Worm (Caenorhabditis elegans) whole organism, L1 larva: ENCODE data around the gene eea-1.
A peak's percentile ranks its signal among the peaks of the same experiment; 100 is the strongest.

ENCODE experiments used
- C16A3.4 ChIP-seq: fragments of 150-350 bp; optimal IDR thresholded peaks from 2 replicates; lab custom pipeline; 2014; ENCODE audit warnings: missing biosample characterization, missing genetic modification characterization
- Y116A8C.19 ChIP-seq: sonication (generic microtip); optimal IDR thresholded peaks from 2 replicates; lab custom pipeline; 2016; ENCODE audit warnings: missing compliant biosample characterization, missing genetic modification characterization, borderline replicate concordance
- blmp-1 ChIP-seq: fragments of 150-350 bp; optimal IDR thresholded peaks from 2 replicates; lab custom pipeline; 2014; ENCODE audit warnings: missing biosample characterization, missing genetic modification characterization
- ceh-82 ChIP-seq, 3 experiments: fragments of 150-350 bp in 1 of 3; sonication (generic microtip) in 2 of 3; optimal IDR thresholded peaks; 2 replicates each; lab custom pipeline; 2014 to 2017; ENCODE audit warnings: missing biosample characterization in 3 of 3, missing genetic modification characterization in 3 of 3
- ceh-88 ChIP-seq: fragments of 200-800 bp; sonication (Bioruptor generic); IDR thresholded peaks from 2 replicates; pipeline ENCODE4 v1.3.6; 2022; ENCODE audit warnings: missing genetic modification characterization, missing compliant biosample characterization
- ceh-90 ChIP-seq: sonication (generic microtip); optimal IDR thresholded peaks from 2 replicates; lab custom pipeline; 2016; ENCODE audit warnings: missing genetic modification characterization, missing compliant biosample characterization
- dsc-1 ChIP-seq: sonication (generic microtip); optimal IDR thresholded peaks from 2 replicates; lab custom pipeline; 2016; ENCODE audit warnings: mild to moderate bottlenecking, missing genetic modification characterization, missing compliant biosample characterization
- efl-1 ChIP-seq, 4 experiments: fragments of 150-350 bp; optimal IDR thresholded peaks in 3 of 4; peaks in 1 of 4; 1 replicate in 1 of 4; 2 replicates in 3 of 4; lab custom pipeline; 2014; ENCODE audit warnings: missing biosample characterization in 2 of 4, missing genetic modification characterization in 2 of 4, missing genetic modification reagents in 2 of 4
- egl-13 ChIP-seq: sonication (generic microtip); optimal IDR thresholded peaks from 2 replicates; lab custom pipeline; 2016; ENCODE audit warnings: missing genotype, missing genetic modification reagents, missing genetic modification characterization, missing compliant biosample characterization
- elt-2 ChIP-seq: sonication (generic microtip); optimal IDR thresholded peaks from 2 replicates; lab custom pipeline; 2016; ENCODE audit warnings: missing genetic modification characterization, mild to moderate bottlenecking, inconsistent platforms, missing compliant biosample characterization, missing genetic modification reagents
- elt-3 ChIP-seq, 6 experiments: fragments of 150-350 bp in 1 of 6; sonication (generic microtip); optimal IDR thresholded peaks; 2 replicates each; lab custom pipeline; 2017 to 2018; ENCODE audit warnings: missing biosample characterization in 6 of 6, missing genetic modification characterization in 6 of 6, inconsistent platforms in 1 of 6
- ets-5 ChIP-seq: fragments of 200-800 bp; sonication (Bioruptor generic); IDR thresholded peaks from 2 replicates; pipeline ENCODE4 v1.3.6; 2022; ENCODE audit warnings: missing genetic modification characterization, missing compliant biosample characterization
- fkh-8 ChIP-seq: sonication (generic microtip); optimal IDR thresholded peaks from 2 replicates; lab custom pipeline; 2016; ENCODE audit warnings: mild to moderate bottlenecking, missing genetic modification characterization, missing compliant biosample characterization
- grh-1 ChIP-seq: fragments of 200-800 bp; sonication (Bioruptor generic); IDR thresholded peaks from 2 replicates; pipeline ENCODE4 v1.3.6; 2022; ENCODE audit warnings: missing genetic modification reagents, missing genetic modification characterization, missing compliant biosample characterization
- hlh-4 ChIP-seq: sonication (generic microtip); optimal IDR thresholded peaks from 2 replicates; lab custom pipeline; 2016; ENCODE audit warnings: mild to moderate bottlenecking, missing genetic modification characterization, missing compliant biosample characterization
- irx-1 ChIP-seq: sonication (generic microtip); optimal IDR thresholded peaks from 2 replicates; lab custom pipeline; 2016; ENCODE audit warnings: missing genetic modification characterization, missing compliant biosample characterization
- isw-1 ChIP-seq: fragments of 200-800 bp; sonication (Bioruptor generic); IDR thresholded peaks from 2 replicates; pipeline ENCODE4 v1.3.6; 2022; ENCODE audit warnings: missing genetic modification characterization, missing compliant biosample characterization
- lin-13 ChIP-seq: fragments of 150-350 bp; optimal IDR thresholded peaks from 2 replicates; lab custom pipeline; 2014; ENCODE audit warnings: missing biosample characterization, missing genetic modification reagents, missing genetic modification characterization
- lin-14 ChIP-seq: fragments of 200-800 bp; sonication (Bioruptor generic); optimal IDR thresholded peaks from 2 replicates; lab custom pipeline; 2018; ENCODE audit warnings: mild to moderate bottlenecking, missing genetic modification characterization, moderate library complexity, missing compliant biosample characterization
- lin-35 ChIP-seq, 2 experiments: fragments of 150-350 bp; optimal IDR thresholded peaks; 2 replicates each; lab custom pipeline; 2014; ENCODE audit warnings: missing biosample characterization in 2 of 2, missing genetic modification characterization in 2 of 2, missing genetic modification reagents in 2 of 2
- lsy-2 ChIP-seq, 2 experiments: fragments of 150-350 bp; optimal IDR thresholded peaks; 2 replicates each; lab custom pipeline; 2014; ENCODE audit warnings: missing biosample characterization in 2 of 2, missing genetic modification characterization in 2 of 2
- mab-9 ChIP-seq: fragments of 200-800 bp; sonication (Bioruptor generic); IDR thresholded peaks from 2 replicates; pipeline ENCODE4 v1.3.6; 2022; ENCODE audit warnings: missing genetic modification reagents, missing genetic modification characterization, missing compliant biosample characterization
- nhr-19 ChIP-seq: fragments of 200-800 bp; sonication (Bioruptor generic); conservative IDR thresholded peaks from 2 replicates; pipeline ENCODE4 v1.3.6; 2022; ENCODE audit warnings: missing genetic modification characterization, missing compliant biosample characterization
- nhr-20 ChIP-seq: sonication (generic microtip); optimal IDR thresholded peaks from 2 replicates; lab custom pipeline; 2016; ENCODE audit warnings: mild to moderate bottlenecking, missing genetic modification characterization, missing compliant biosample characterization
- nhr-71 ChIP-seq: sonication (generic microtip); optimal IDR thresholded peaks from 2 replicates; lab custom pipeline; 2016; ENCODE audit warnings: mild to moderate bottlenecking, missing genetic modification characterization, moderate library complexity, missing compliant biosample characterization
- nhr-85 ChIP-seq: sonication (generic microtip); peaks from one replicate; lab custom pipeline; 2016; ENCODE audit warnings: missing genetic modification characterization, inconsistent platforms, missing compliant biosample characterization
- nhr-90 ChIP-seq: sonication (generic microtip); optimal IDR thresholded peaks from 2 replicates; lab custom pipeline; 2016; ENCODE audit warnings: mild to moderate bottlenecking, missing genetic modification characterization, missing compliant biosample characterization; ENCODE audit not compliant: poor library complexity
- pax-3 ChIP-seq: fragments of 200-800 bp; sonication (Bioruptor generic); optimal IDR thresholded peaks from 2 replicates; lab custom pipeline; 2018; ENCODE audit warnings: mild to moderate bottlenecking, missing genetic modification characterization, moderate library complexity, missing compliant biosample characterization
- skn-1 ChIP-seq: fragments of 150-350 bp; optimal IDR thresholded peaks from 2 replicates; lab custom pipeline; 2014; ENCODE audit warnings: missing biosample characterization, missing genetic modification characterization
- sox-4 ChIP-seq: sonication (generic microtip); optimal IDR thresholded peaks from 2 replicates; lab custom pipeline; 2016; ENCODE audit warnings: missing genetic modification characterization, missing compliant biosample characterization
- swsn-7 ChIP-seq: sonication (generic microtip); optimal IDR thresholded peaks from 2 replicates; lab custom pipeline; 2016; ENCODE audit warnings: missing genetic modification characterization, missing compliant biosample characterization
- tlp-1 ChIP-seq: fragments of 150-350 bp; optimal IDR thresholded peaks from 2 replicates; lab custom pipeline; 2014; ENCODE audit warnings: missing biosample characterization, missing genetic modification characterization
- unc-130 ChIP-seq: fragments of 150-350 bp; optimal IDR thresholded peaks from 2 replicates; lab custom pipeline; 2017; ENCODE audit warnings: missing biosample characterization, missing genetic modification characterization, inconsistent platforms
- unc-62 ChIP-seq: fragments of 150-350 bp; optimal IDR thresholded peaks from 2 replicates; lab custom pipeline; 2014; ENCODE audit warnings: missing biosample characterization, missing genetic modification reagents, missing genetic modification characterization
- xbp-1 ChIP-seq: sonication (generic microtip); optimal IDR thresholded peaks from 2 replicates; lab custom pipeline; 2016; ENCODE audit warnings: missing genetic modification characterization, missing compliant biosample characterization

Gene eea-1

DNA sequence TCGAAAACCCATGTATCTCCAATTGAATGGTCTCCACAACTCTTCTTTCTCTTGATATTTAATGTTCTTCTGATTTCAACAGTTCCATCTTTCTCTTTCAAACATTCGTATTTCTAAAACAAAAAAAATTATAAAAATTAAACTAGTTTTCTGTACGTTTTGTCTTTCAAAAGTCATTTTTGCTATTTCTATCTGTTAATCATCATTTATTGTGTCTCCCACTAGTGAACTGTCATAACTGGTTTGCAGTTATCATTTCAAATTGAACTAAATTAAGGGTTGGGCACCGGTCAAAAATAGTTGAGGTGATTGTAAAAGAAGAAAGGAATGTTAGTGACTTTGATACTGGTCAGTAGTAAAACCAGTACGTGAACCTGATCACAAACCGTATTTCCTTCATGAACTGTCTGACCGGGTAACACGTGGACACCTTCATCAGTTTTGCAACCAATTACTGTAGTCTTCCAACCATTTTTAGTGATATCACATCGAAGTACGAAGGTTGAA is 8.8 kb downstream of the eea-1 start:
- no peak for TF ChIP-seq ceh-82 (tag; optimal IDR thresholded peaks at IDR 0.05; lab: Kevin White, UChicago)
- peak; percentile 61; the same call in 1 of the 2 replicates for TF ChIP-seq grh-1 (GFP tag; lab: Robert Waterston, UW)
- peak in 1 of 6 experiments; percentile 63 for TF ChIP-seq elt-3 (tag; optimal IDR thresholded peaks at IDR 0.05; lab: Kevin White, UChicago)
- TF ChIP-seq nhr-71 (tag; lab: Kevin White, UChicago), result peak; percentile 4
- TF ChIP-seq blmp-1 (tag; lab: Kevin White, UChicago), result peak; percentile 34
- TF ChIP-seq lin-13 (GFP tag; lab: Kevin White, UChicago), result no peak
- peak; percentile 37 for TF ChIP-seq lin-14 (GFP tag; lab: Kevin White, UChicago)
- no peak for TF ChIP-seq xbp-1 (tag; lab: Kevin White, UChicago)
- TF ChIP-seq nhr-85 (tag; lab: Kevin White, UChicago), result peak; percentile 85
- TF ChIP-seq nhr-19, result 0 out of 2 replicates have a peak, but pooled peaks have one; percentile 14
- peak in 1 of 2 experiments; percentile 30 for TF ChIP-seq lsy-2 (tag; optimal IDR thresholded peaks at IDR 0.05; lab: Kevin White, UChicago)
- no peak for TF ChIP-seq efl-1 (optimal IDR thresholded peaks at IDR 0.05; lab: Kevin White, UChicago)
- TF ChIP-seq efl-1 (GFP tag; optimal IDR thresholded peaks at IDR 0.05 in 1 of 2; lab: Kevin White, UChicago), result peak in 1 of 2 experiments; percentile 3
- peak; percentile 40 for TF ChIP-seq nhr-20 (tag; lab: Kevin White, UChicago)
- peak; percentile 31 for TF ChIP-seq unc-130

DNA sequence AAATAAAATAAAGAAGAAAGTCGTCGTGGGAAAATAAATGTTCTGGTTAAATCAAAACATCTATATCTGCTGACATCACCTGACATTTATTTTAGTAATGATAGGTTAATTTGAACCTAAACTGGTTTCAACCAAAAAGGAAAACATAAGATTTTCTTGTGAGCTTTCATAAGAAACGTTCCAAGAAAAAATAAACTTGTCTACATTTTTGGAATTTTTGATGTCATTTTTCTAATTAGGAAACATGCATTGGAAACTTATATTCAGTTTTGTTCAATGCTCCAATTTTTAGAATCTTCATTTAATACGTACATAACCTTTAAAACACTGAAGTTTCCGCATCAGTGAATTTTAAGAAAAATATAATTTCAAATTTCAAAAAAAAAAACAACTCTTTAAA is 11.4 kb downstream of the eea-1 start:
- TF ChIP-seq fkh-8 (tag; lab: Kevin White, UChicago) (peak; percentile 57), swsn-7 (tag; lab: Kevin White, UChicago) (no peak), sox-4 (tag; lab: Kevin White, UChicago) (peak; percentile 69), mab-9 (GFP tag; lab: Robert Waterston, UW) (no peak), irx-1 (tag; lab: Kevin White, UChicago) (no peak), nhr-20 (tag; lab: Kevin White, UChicago) (no peak), nhr-71 (tag; lab: Kevin White, UChicago) (peak; percentile 42), egl-13 (tag; lab: Kevin White, UChicago) (no peak)

DNA sequence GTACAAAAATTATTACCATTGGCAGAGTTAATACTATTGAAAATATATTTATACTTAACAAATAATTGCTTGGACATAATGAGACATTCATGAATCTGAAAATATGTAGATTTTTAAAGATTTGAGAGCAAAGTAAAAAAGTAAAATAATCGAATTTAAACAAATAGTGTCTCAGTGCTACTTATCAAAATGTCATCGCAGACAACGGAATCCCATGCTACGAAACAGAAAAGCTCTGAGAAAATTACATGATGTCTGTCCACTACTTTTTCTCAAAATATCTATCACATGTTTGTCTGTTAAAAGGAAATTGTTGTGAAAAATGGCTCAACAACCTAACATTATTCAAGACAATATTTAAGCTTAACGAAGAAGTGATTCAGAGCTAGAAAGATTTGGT is 12.8 kb downstream of the eea-1 start, which contains the start of gene T10G3.4:
T10G3.4 (minus strand) TSS at position 101 of the 400 bp plus-strand sequence.
- TF ChIP-seq ceh-90 (tag; lab: Kevin White, UChicago) (no peak), skn-1 (tag; lab: Kevin White, UChicago) (no peak), nhr-71 (tag; lab: Kevin White, UChicago) (peak; percentile 8), ets-5 (GFP tag; lab: Robert Waterston, UW) (no peak), ceh-88 (GFP tag; lab: Robert Waterston, UW) (no peak), lin-35 (GFP tag; optimal IDR thresholded peaks at IDR 0.05; lab: Kevin White, UChicago) (no peak), C16A3.4 (no peak), unc-62 (no peak), fkh-8 (tag; lab: Kevin White, UChicago) (peak; percentile 7)
- TF ChIP-seq, all 84 proteins: peak for 2

DNA sequence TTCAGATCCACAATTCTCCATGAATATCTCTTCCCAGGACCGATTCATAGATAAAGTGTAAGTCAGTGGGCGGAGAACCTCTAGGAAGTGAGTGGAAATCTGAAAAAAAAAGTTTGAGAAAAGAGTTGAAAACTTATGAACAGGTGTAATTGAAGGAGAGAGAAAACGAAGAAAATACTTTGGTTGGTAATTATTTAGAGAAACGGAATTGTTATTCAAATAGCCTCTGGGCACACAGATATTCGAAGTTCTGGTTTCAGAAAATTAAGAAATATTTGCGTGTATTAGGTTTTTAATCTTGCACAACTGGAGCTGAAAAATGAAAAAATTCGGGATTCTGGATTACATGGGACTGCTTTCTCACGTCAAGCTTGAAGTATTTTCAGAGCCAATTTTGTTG is 17.4 kb downstream of the eea-1 start, which contains the start of gene T10G3.2:
T10G3.2 (minus strand) TSS at position 101 of the 400 bp plus-strand sequence.
- no peak for TF ChIP-seq ets-5 (GFP tag; lab: Robert Waterston, UW)
- TF ChIP-seq tlp-1 (tag; lab: Kevin White, UChicago), result no peak
- TF ChIP-seq elt-2 (tag; lab: Kevin White, UChicago), result no peak
- no peak for TF ChIP-seq isw-1
- no peak for TF ChIP-seq pax-3 (tag; lab: Kevin White, UChicago)
- TF ChIP-seq hlh-4 (tag; lab: Kevin White, UChicago), result no peak
- no peak for TF ChIP-seq dsc-1
- TF ChIP-seq fkh-8 (tag; lab: Kevin White, UChicago), result no peak
- TF ChIP-seq nhr-90 (tag; lab: Kevin White, UChicago), result no peak
- no peak for TF ChIP-seq Y116A8C.19 (tag; lab: Kevin White, UChicago)
- no peak for TF ChIP-seq nhr-20 (tag; lab: Kevin White, UChicago)
- no peak for TF ChIP-seq egl-13 (tag; lab: Kevin White, UChicago)
